Fruit fly (Drosophila melanogaster) whole organism, embryonic: Measurements from ENCODE around the gene Rbp1-like.

Experiments
- Aef1 ChIP-seq: fragments of 200-800 bp; sonication (Bioruptor generic); IDR thresholded peaks from 3 replicates; pipeline ENCODE4 v1.3.6; 2022; ENCODE audit warnings: missing biosample characterization, missing genetic modification characterization
- Antp ChIP-seq: fragments of 200-800 bp; sonication (Bioruptor generic); optimal IDR thresholded peaks from 3 replicates; lab custom pipeline; 2016; ENCODE audit warnings: missing biosample characterization, missing genetic modification characterization
- Bgb ChIP-seq: fragments of 200-800 bp; sonication (Bioruptor generic); IDR thresholded peaks from 2 replicates; pipeline ENCODE4 v1.3.6; 2022; ENCODE audit warnings: missing biosample characterization, missing genetic modification characterization; ENCODE audit not compliant: partially characterized antibody
- CG10654 ChIP-seq: fragments of 200-800 bp; sonication (Bioruptor generic); optimal IDR thresholded peaks from 2 replicates; lab custom pipeline; 2016; ENCODE audit warnings: missing biosample characterization, missing genetic modification characterization
- CG11456 ChIP-seq: fragments of 200-800 bp; sonication (Bioruptor generic); IDR thresholded peaks from 3 replicates; pipeline ENCODE4 v1.3.6; 2022; ENCODE audit warnings: missing biosample characterization, missing genetic modification characterization
- CG12071 ChIP-seq: fragments of 200-800 bp; sonication (Bioruptor generic); optimal IDR thresholded peaks from 3 replicates; lab custom pipeline; 2018; ENCODE audit warnings: missing biosample characterization, mild to moderate bottlenecking, missing genetic modification characterization
- CG12219 ChIP-seq: fragments of 200-800 bp; sonication (Bioruptor generic); optimal IDR thresholded peaks from 3 replicates; lab custom pipeline; 2018; ENCODE audit warnings: missing biosample characterization, mild to moderate bottlenecking, missing genetic modification characterization
- CG12391 ChIP-seq: fragments of 200-800 bp; sonication (Bioruptor generic); optimal IDR thresholded peaks from 3 replicates; lab custom pipeline; 2018; ENCODE audit warnings: missing biosample characterization, mild to moderate bottlenecking, missing genetic modification characterization, moderate library complexity
- CG13123 ChIP-seq: fragments of 200-800 bp; sonication (Bioruptor generic); optimal IDR thresholded peaks from 2 replicates; lab custom pipeline; 2016; ENCODE audit warnings: missing biosample characterization, missing genetic modification characterization
- CG14441 ChIP-seq: fragments of 200-800 bp; sonication (Bioruptor generic); IDR thresholded peaks from 2 replicates; pipeline ENCODE4 v1.3.6; 2022; ENCODE audit warnings: missing biosample characterization, missing genetic modification characterization
- CG15696 ChIP-seq: fragments of 200-800 bp; sonication (Bioruptor generic); optimal IDR thresholded peaks from 2 replicates; lab custom pipeline; 2019; ENCODE audit warnings: missing biosample characterization, mild to moderate bottlenecking, missing genetic modification characterization, moderate library complexity
- CG17359 ChIP-seq: fragments of 200-800 bp; sonication (Bioruptor generic); optimal IDR thresholded peaks from 3 replicates; lab custom pipeline; 2018; ENCODE audit warnings: missing biosample characterization, mild to moderate bottlenecking, missing genetic modification characterization, moderate library complexity
- CG1792 ChIP-seq: fragments of 200-800 bp; sonication (Bioruptor generic); optimal IDR thresholded peaks from 2 replicates; lab custom pipeline; 2016; ENCODE audit warnings: missing biosample characterization, missing genetic modification characterization
- CG2129 ChIP-seq: fragments of 200-800 bp; sonication (Bioruptor generic); IDR thresholded peaks from 2 replicates; pipeline ENCODE4 v1.3.6; 2022; ENCODE audit warnings: missing biosample characterization, missing genetic modification characterization; ENCODE audit not compliant: partially characterized antibody
- CG2889 ChIP-seq: fragments of 200-800 bp; sonication (Bioruptor generic); IDR thresholded peaks from 3 replicates; pipeline ENCODE4 v1.3.6; 2022; ENCODE audit warnings: missing biosample characterization, missing genetic modification characterization
- CG30403 ChIP-seq: fragments of 200-800 bp; sonication (Bioruptor generic); optimal IDR thresholded peaks from 3 replicates; lab custom pipeline; 2016; ENCODE audit warnings: missing biosample characterization, missing genetic modification characterization
- CG3847 ChIP-seq: fragments of 200-800 bp; sonication (Bioruptor generic); IDR thresholded peaks from 2 replicates; pipeline ENCODE4 v1.3.6; 2022; ENCODE audit warnings: missing biosample characterization, missing genetic modification characterization
- CG4424 ChIP-seq: fragments of 200-800 bp; sonication (Bioruptor generic); optimal IDR thresholded peaks from 3 replicates; lab custom pipeline; 2016; ENCODE audit warnings: missing biosample characterization, missing genetic modification characterization
- CG6175 ChIP-seq: fragments of 200-800 bp; sonication (Bioruptor generic); IDR thresholded peaks from 3 replicates; pipeline ENCODE4 v1.3.6; 2022; ENCODE audit warnings: missing biosample characterization, missing genetic modification characterization
- CG6654 ChIP-seq: fragments of 200-800 bp; sonication (Bioruptor generic); optimal IDR thresholded peaks from 2 replicates; lab custom pipeline; 2017; ENCODE audit warnings: missing biosample characterization, mild to moderate bottlenecking, missing genetic modification characterization
- CG8089 ChIP-seq: fragments of 200-800 bp; sonication (Bioruptor generic); optimal IDR thresholded peaks from 3 replicates; lab custom pipeline; 2016; ENCODE audit warnings: missing biosample characterization, missing genetic modification characterization
- CG9876 ChIP-seq: fragments of 200-800 bp; sonication (Bioruptor generic); optimal IDR thresholded peaks from 2 replicates; lab custom pipeline; 2016; ENCODE audit warnings: missing biosample characterization, missing genetic modification characterization
- CTCF ChIP-seq: fragments of 200-800 bp; sonication (Bioruptor generic); optimal IDR thresholded peaks from 2 replicates; lab custom pipeline; 2017; ENCODE audit warnings: missing biosample characterization, mild to moderate bottlenecking, missing genetic modification characterization, moderate library complexity
- Chrac-16 ChIP-seq: fragments of 200-800 bp; sonication (Bioruptor generic); optimal IDR thresholded peaks from 3 replicates; lab custom pipeline; 2016; ENCODE audit warnings: missing biosample characterization, missing genetic modification characterization
- D19B ChIP-seq: fragments of 200-800 bp; sonication (Bioruptor generic); optimal IDR thresholded peaks from 2 replicates; lab custom pipeline; 2017; ENCODE audit warnings: missing biosample characterization, mild to moderate bottlenecking, missing genetic modification characterization
- Dfd ChIP-seq, 2 experiments: fragments of >200 bp; optimal IDR thresholded peaks; 2 replicates each; lab custom pipeline; 2017; ENCODE audit warnings: missing biosample characterization in 2 of 2, missing genetic modification characterization in 2 of 2
- Doc2 ChIP-seq: fragments of 200-800 bp; sonication (Bioruptor generic); IDR thresholded peaks from 2 replicates; pipeline ENCODE4 v1.3.6; 2022; ENCODE audit warnings: missing biosample characterization, missing genetic modification characterization
- Drgx ChIP-seq: fragments of 200-800 bp; sonication (Bioruptor generic); IDR thresholded peaks from 2 replicates; pipeline ENCODE4 v1.3.6; 2022; ENCODE audit warnings: missing biosample characterization, missing genetic modification characterization
- H15 ChIP-seq: fragments of 200-800 bp; sonication (Bioruptor generic); IDR thresholded peaks from 3 replicates; pipeline ENCODE4 v1.3.6; 2022; ENCODE audit warnings: missing biosample characterization, missing genetic modification characterization
- HHEX ChIP-seq: fragments of 200-800 bp; sonication (Bioruptor generic); optimal IDR thresholded peaks from 3 replicates; lab custom pipeline; 2017; ENCODE audit warnings: missing biosample characterization, mild to moderate bottlenecking, missing genetic modification characterization, missing genetic modification reagents
- HLH4C ChIP-seq: fragments of 200-800 bp; sonication (Bioruptor generic); IDR thresholded peaks from 3 replicates; pipeline ENCODE4 v1.3.6; 2022; ENCODE audit warnings: missing biosample characterization, missing genetic modification characterization; ENCODE audit not compliant: partially characterized antibody
- Hsf ChIP-seq: fragments of 200-800 bp; sonication (Bioruptor generic); optimal IDR thresholded peaks from 3 replicates; lab custom pipeline; 2016; ENCODE audit warnings: missing biosample characterization, missing genetic modification characterization
- Lim3 ChIP-seq: fragments of 200-800 bp; sonication (Bioruptor generic); IDR thresholded peaks from 2 replicates; pipeline ENCODE4 v1.3.6; 2022; ENCODE audit warnings: missing biosample characterization, missing genetic modification characterization
- MBD-R2 ChIP-seq: fragments of 200-800 bp; sonication (Bioruptor generic); IDR thresholded peaks from 2 replicates; pipeline ENCODE4 v1.3.6; 2022; ENCODE audit warnings: missing biosample characterization, missing genetic modification characterization
- MESR4 ChIP-seq: fragments of 200-800 bp; sonication (Bioruptor generic); optimal IDR thresholded peaks from 2 replicates; lab custom pipeline; 2018; ENCODE audit warnings: missing biosample characterization, mild to moderate bottlenecking, missing genetic modification characterization, moderate library complexity
- Opbp ChIP-seq: fragments of 200-800 bp; sonication (Bioruptor generic); IDR thresholded peaks from 3 replicates; pipeline ENCODE4 v1.3.6; 2022; ENCODE audit warnings: missing biosample characterization, missing genetic modification characterization; ENCODE audit not compliant: partially characterized antibody
- Poxn ChIP-seq: fragments of 200-800 bp; sonication (Bioruptor generic); IDR thresholded peaks from 2 replicates; pipeline ENCODE4 v1.3.6; 2022; ENCODE audit warnings: missing biosample characterization, missing genetic modification characterization
- Rfx ChIP-seq: fragments of 200-800 bp; sonication (Bioruptor generic); IDR thresholded peaks from 2 replicates; pipeline ENCODE4 v1.3.6; 2022; ENCODE audit warnings: missing biosample characterization, missing genetic modification characterization
- abd-A ChIP-seq: fragments of 200-800 bp; sonication (Bioruptor generic); optimal IDR thresholded peaks from 3 replicates; lab custom pipeline; 2019; ENCODE audit warnings: missing biosample characterization, mild to moderate bottlenecking, missing genetic modification characterization, moderate library complexity
- ase ChIP-seq: fragments of 200-800 bp; sonication (Bioruptor generic); IDR thresholded peaks from 3 replicates; pipeline ENCODE4 v1.3.6; 2022; ENCODE audit warnings: missing biosample characterization, missing genetic modification characterization
- cwo ChIP-seq: fragments of 200-800 bp; sonication (Bioruptor generic); optimal IDR thresholded peaks from 3 replicates; lab custom pipeline; 2017; ENCODE audit warnings: missing biosample characterization, missing genetic modification characterization, mild to moderate bottlenecking, moderate library complexity, missing genetic modification reagents
- ewg ChIP-seq: fragments of 200-800 bp; sonication (Bioruptor generic); optimal IDR thresholded peaks from 3 replicates; lab custom pipeline; 2017; ENCODE audit warnings: mild to moderate bottlenecking, missing biosample characterization, missing genetic modification reagents, missing genetic modification characterization
- fu2 ChIP-seq: fragments of 200-800 bp; sonication (Bioruptor generic); optimal IDR thresholded peaks from 2 replicates; lab custom pipeline; 2016; ENCODE audit warnings: missing biosample characterization, missing genetic modification characterization
- gsb-n ChIP-seq: fragments of 200-800 bp; sonication (Bioruptor generic); optimal IDR thresholded peaks from 3 replicates; lab custom pipeline; 2018; ENCODE audit warnings: missing biosample characterization, mild to moderate bottlenecking, missing genetic modification characterization
- inv ChIP-seq: fragments of 200-800 bp; sonication (Bioruptor generic); IDR thresholded peaks from 2 replicates; pipeline ENCODE4 v1.3.6; 2022; ENCODE audit warnings: missing biosample characterization, missing genetic modification characterization; ENCODE audit not compliant: partially characterized antibody
- pb ChIP-seq: fragments of 200-800 bp; sonication (Bioruptor generic); optimal IDR thresholded peaks from 3 replicates; lab custom pipeline; 2016; ENCODE audit warnings: missing biosample characterization, missing genetic modification characterization
- scrt ChIP-seq: fragments of 200-800 bp; sonication (Bioruptor generic); optimal IDR thresholded peaks from 2 replicates; lab custom pipeline; 2018; ENCODE audit warnings: missing biosample characterization, mild to moderate bottlenecking, missing genetic modification characterization, moderate library complexity
- seq ChIP-seq: fragments of 200-800 bp; sonication (Bioruptor generic); IDR thresholded peaks from 2 replicates; pipeline ENCODE4 v1.3.6; 2022; ENCODE audit warnings: missing biosample characterization, missing genetic modification characterization
- so ChIP-seq: fragments of 200-800 bp; sonication (Bioruptor generic); IDR thresholded peaks from 3 replicates; pipeline ENCODE4 v1.3.6; 2022; ENCODE audit warnings: missing biosample characterization, missing genetic modification characterization
- zfh1 ChIP-seq: fragments of 200-800 bp; sonication (Bioruptor generic); IDR thresholded peaks from 3 replicates; pipeline ENCODE4 v1.3.6; 2022; ENCODE audit warnings: missing biosample characterization, missing genetic modification characterization

Gene Rbp1-like

dm6 chrX:13391174-13392040 is 6.7 kb upstream of the Rbp1-like start (continued):
- TF ChIP-seq CG4424 (GFP tag; lab: Kevin White, UChicago): no peak
- TF ChIP-seq H15 (GFP tag; lab: Robert Waterston, UW): 0 out of 3 replicates have a peak, but pooled peaks have one; percentile 38
- TF ChIP-seq Antp (GFP tag; lab: Kevin White, UChicago): peak; percentile 22
- TF ChIP-seq gsb-n (tag; lab: Kevin White, UChicago): no peak
- no peak for TF ChIP-seq ase (GFP tag; lab: Robert Waterston, UW)
- TF ChIP-seq D19B: peak; percentile 93
- TF ChIP-seq CG11456 (GFP tag; lab: Robert Waterston, UW): 0 out of 3 replicates have a peak, but pooled peaks have one; percentile 33
- TF ChIP-seq CG2129 (GFP tag; lab: Robert Waterston, UW): no peak
- no peak for TF ChIP-seq pb (GFP tag; lab: Kevin White, UChicago)
- peak; percentile 1 for TF ChIP-seq CG12219 (GFP tag; lab: Kevin White, UChicago)
- peak; percentile 67 for TF ChIP-seq Poxn
- TF ChIP-seq abd-A (tag; lab: Kevin White, UChicago): no peak
- TF ChIP-seq CG12391 (tag; lab: Kevin White, UChicago): peak; percentile 22
- TF ChIP-seq fu2: peak; percentile 72
- TF ChIP-seq Aef1: no peak
- peak; percentile 36 for TF ChIP-seq Chrac-16
- no peak for TF ChIP-seq CG13123
- TF ChIP-seq zfh1 (GFP tag; lab: Robert Waterston, UW): no peak
- TF ChIP-seq CG15696 (tag; lab: Kevin White, UChicago): no peak
- no peak for TF ChIP-seq Dfd (GFP tag; optimal IDR thresholded peaks at IDR 0.05; lab: Kevin White, UChicago)
- TF ChIP-seq Drgx (GFP tag; lab: Robert Waterston, UW): no peak
- TF ChIP-seq CG8089 (GFP tag; lab: Kevin White, UChicago): no peak
- TF ChIP-seq CG30403 (GFP tag; lab: Kevin White, UChicago): peak; percentile 51
- TF ChIP-seq Doc2: no peak
- TF ChIP-seq Opbp (GFP tag; lab: Robert Waterston, UW): no peak
- peak; percentile 1 for TF ChIP-seq CG1792
- TF ChIP-seq CG17359: no peak
- peak; percentile 43 for TF ChIP-seq CG3847 (GFP tag; lab: Robert Waterston, UW)
- TF ChIP-seq Hsf (GFP tag; lab: Kevin White, UChicago): peak; percentile 48
- TF ChIP-seq HLH4C (GFP tag; lab: Robert Waterston, UW): no peak
- TF ChIP-seq CG10654 (GFP tag; lab: Kevin White, UChicago): no peak
- peak; percentile 78 for TF ChIP-seq Rfx (GFP tag; lab: Robert Waterston, UW)
- peak; percentile 61 for TF ChIP-seq cwo (GFP tag; lab: Kevin White, UChicago)
- TF ChIP-seq Bgb (GFP tag; lab: Robert Waterston, UW): no peak
- no peak for TF ChIP-seq CTCF (GFP tag; lab: Kevin White, UChicago)
- TF ChIP-seq seq: no peak
- no peak for TF ChIP-seq inv (GFP tag; lab: Robert Waterston, UW)
- TF ChIP-seq CG6175 (GFP tag; lab: Robert Waterston, UW): 0 out of 3 replicates have a peak, but pooled peaks have one; percentile 45
- peak; percentile 15 for TF ChIP-seq CG6654 (GFP tag; lab: Kevin White, UChicago)
- TF ChIP-seq CG9876 (GFP tag; lab: Kevin White, UChicago): peak; percentile 37
- peak; percentile 56 for TF ChIP-seq scrt (GFP tag; lab: Kevin White, UChicago)
- TF ChIP-seq CG14441 (GFP tag; lab: Robert Waterston, UW): no peak
- TF ChIP-seq ewg (GFP tag; lab: Kevin White, UChicago): no peak
- TF ChIP-seq MESR4: no peak
- TF ChIP-seq so (GFP tag; lab: Robert Waterston, UW): no peak
- TF ChIP-seq CG12071 (GFP tag; lab: Kevin White, UChicago): peak; percentile 0
- no peak for TF ChIP-seq Lim3 (GFP tag; lab: Robert Waterston, UW)
- peak; percentile 61 for TF ChIP-seq HHEX (GFP tag; lab: Kevin White, UChicago)
- peak; percentile 13; the same call in 1 of the 2 replicates for TF ChIP-seq MBD-R2 (GFP tag; lab: Robert Waterston, UW)
- no peak for TF ChIP-seq CG2889 (GFP tag; lab: Robert Waterston, UW)
